Fruit fly (Drosophila melanogaster) whole organism, embryonic: ENCODE data around the gene CG7565.

Experiments
- Abd-B ChIP-seq: fragments of 200-800 bp; sonication (Bioruptor generic); optimal IDR thresholded peaks from 2 replicates; lab custom pipeline; 2018; ENCODE audit warnings: missing biosample characterization, mild to moderate bottlenecking, missing genetic modification characterization, moderate library complexity
- Asciz ChIP-seq: fragments of 200-800 bp; sonication (Bioruptor generic); optimal IDR thresholded peaks from 2 replicates; lab custom pipeline; 2017; ENCODE audit warnings: missing biosample characterization, mild to moderate bottlenecking, missing genetic modification characterization, missing genetic modification reagents
- Atf-2 ChIP-seq: fragments of 200-800 bp; sonication (Bioruptor generic); optimal IDR thresholded peaks from 2 replicates; lab custom pipeline; 2016; ENCODE audit warnings: missing biosample characterization, missing genetic modification characterization
- CG1024 ChIP-seq: fragments of 200-800 bp; sonication (Bioruptor generic); IDR thresholded peaks from 2 replicates; pipeline ENCODE4 v1.3.6; 2022; ENCODE audit warnings: missing biosample characterization, missing genetic modification characterization
- CG10321 ChIP-seq: fragments of 200-800 bp; sonication (Bioruptor generic); IDR thresholded peaks from 2 replicates; pipeline ENCODE4 v1.3.6; 2022; ENCODE audit warnings: missing biosample characterization, missing genetic modification characterization
- CG10654 ChIP-seq: fragments of 200-800 bp; sonication (Bioruptor generic); optimal IDR thresholded peaks from 2 replicates; lab custom pipeline; 2016; ENCODE audit warnings: missing biosample characterization, missing genetic modification characterization
- CG14441 ChIP-seq: fragments of 200-800 bp; sonication (Bioruptor generic); IDR thresholded peaks from 2 replicates; pipeline ENCODE4 v1.3.6; 2022; ENCODE audit warnings: missing biosample characterization, missing genetic modification characterization
- CG1529 ChIP-seq: fragments of 200-800 bp; sonication (Bioruptor generic); optimal IDR thresholded peaks from 3 replicates; lab custom pipeline; 2018; ENCODE audit warnings: missing biosample characterization, missing genetic modification characterization
- CG17802 ChIP-seq: fragments of 200-800 bp; sonication (Bioruptor generic); optimal IDR thresholded peaks from 2 replicates; lab custom pipeline; 2018; ENCODE audit warnings: missing biosample characterization, mild to moderate bottlenecking, missing genetic modification characterization, moderate library complexity
- CG1832 ChIP-seq: fragments of 200-800 bp; sonication (Bioruptor generic); optimal IDR thresholded peaks from 2 replicates; lab custom pipeline; 2017; ENCODE audit warnings: missing biosample characterization, mild to moderate bottlenecking, missing genetic modification characterization, inconsistent platforms
- CG2120 ChIP-seq: fragments of 200-800 bp; sonication (Bioruptor generic); optimal IDR thresholded peaks from 3 replicates; lab custom pipeline; 2016; ENCODE audit warnings: missing biosample characterization, missing genetic modification characterization
- CG2202 ChIP-seq: fragments of 200-800 bp; sonication (Bioruptor generic); optimal IDR thresholded peaks from 2 replicates; lab custom pipeline; 2018; ENCODE audit warnings: missing biosample characterization, mild to moderate bottlenecking, missing genetic modification characterization
- CG30020 ChIP-seq: fragments of 200-800 bp; optimal IDR thresholded peaks from 2 replicates; lab custom pipeline; 2019; ENCODE audit warnings: missing biosample characterization, mild to moderate bottlenecking, missing genetic modification characterization, moderate library complexity
- CG31365 ChIP-seq: fragments of 200-800 bp; sonication (Bioruptor generic); optimal IDR thresholded peaks from 2 replicates; lab custom pipeline; 2018; ENCODE audit warnings: missing biosample characterization, mild to moderate bottlenecking, missing genetic modification characterization
- CG4707 ChIP-seq: fragments of 200-800 bp; sonication (Bioruptor generic); optimal IDR thresholded peaks from 2 replicates; lab custom pipeline; 2018; ENCODE audit warnings: missing biosample characterization, mild to moderate bottlenecking, missing genetic modification characterization, moderate library complexity
- CG6791 ChIP-seq: fragments of 200-800 bp; sonication (Bioruptor generic); IDR thresholded peaks from 3 replicates; pipeline ENCODE4 v1.3.6; 2022; ENCODE audit warnings: missing biosample characterization, missing genetic modification characterization; ENCODE audit not compliant: partially characterized antibody
- CG8765 ChIP-seq: fragments of 200-800 bp; sonication (Bioruptor generic); IDR thresholded peaks from 2 replicates; pipeline ENCODE4 v1.3.6; 2022; ENCODE audit warnings: missing biosample characterization, missing genetic modification characterization
- CHES-1-like ChIP-seq: fragments of 200-800 bp; sonication (Bioruptor generic); optimal IDR thresholded peaks from 2 replicates; lab custom pipeline; 2016; ENCODE audit warnings: missing biosample characterization, missing genetic modification characterization
- CrebB ChIP-seq: fragments of 200-800 bp; sonication (Bioruptor generic); optimal IDR thresholded peaks from 3 replicates; lab custom pipeline; 2018; ENCODE audit warnings: missing biosample characterization, mild to moderate bottlenecking, missing genetic modification characterization
- Dek ChIP-seq: fragments of 200-800 bp; sonication (Bioruptor generic); optimal IDR thresholded peaks from 3 replicates; lab custom pipeline; 2019; ENCODE audit warnings: missing biosample characterization, mild to moderate bottlenecking, missing genetic modification characterization, moderate library complexity
- Dp ChIP-seq: fragments of 200-800 bp; sonication (Bioruptor generic); optimal IDR thresholded peaks from 2 replicates; lab custom pipeline; 2018; ENCODE audit warnings: missing biosample characterization, mild to moderate bottlenecking, missing genetic modification characterization, moderate library complexity
- Fer3 ChIP-seq: fragments of 200-800 bp; sonication (Bioruptor generic); optimal IDR thresholded peaks from 2 replicates; lab custom pipeline; 2018; ENCODE audit warnings: missing biosample characterization, mild to moderate bottlenecking, missing genetic modification characterization, moderate library complexity
- H2.0 ChIP-seq: fragments of 200-800 bp; sonication (Bioruptor generic); IDR thresholded peaks from 2 replicates; pipeline ENCODE4 v1.3.6; 2022; ENCODE audit warnings: missing biosample characterization, missing genetic modification characterization
- Lim3 ChIP-seq: fragments of 200-800 bp; sonication (Bioruptor generic); IDR thresholded peaks from 2 replicates; pipeline ENCODE4 v1.3.6; 2022; ENCODE audit warnings: missing biosample characterization, missing genetic modification characterization
- Nf-YA ChIP-seq: fragments of 200-800 bp; sonication (Bioruptor generic); IDR thresholded peaks from 2 replicates; pipeline ENCODE4 v1.3.6; 2022; ENCODE audit warnings: missing biosample characterization, missing genetic modification characterization
- Poxn ChIP-seq: fragments of 200-800 bp; sonication (Bioruptor generic); IDR thresholded peaks from 2 replicates; pipeline ENCODE4 v1.3.6; 2022; ENCODE audit warnings: missing biosample characterization, missing genetic modification characterization
- Sox102F ChIP-seq: fragments of 200-800 bp; sonication (Bioruptor generic); optimal IDR thresholded peaks from 2 replicates; lab custom pipeline; 2018; ENCODE audit warnings: missing biosample characterization, mild to moderate bottlenecking, missing genetic modification characterization, moderate library complexity
- Sry-δ ChIP-seq: fragments of 200-800 bp; sonication (Bioruptor generic); optimal IDR thresholded peaks from 2 replicates; lab custom pipeline; 2016; ENCODE audit warnings: missing biosample characterization, missing genetic modification characterization
- Stat92E ChIP-seq, 3 experiments: fragments of >200 bp in 2 of 3; fragments of 200-800 bp in 1 of 3; sonication (Bioruptor generic) in 1 of 3; optimal IDR thresholded peaks; 2 replicates each; lab custom pipeline; 2017 to 2019; ENCODE audit warnings: missing biosample characterization in 3 of 3, missing genetic modification characterization in 3 of 3, mild to moderate bottlenecking in 1 of 3, moderate library complexity in 1 of 3
- Xrp1 ChIP-seq: fragments of 200-800 bp; sonication (Bioruptor generic); IDR thresholded peaks from 2 replicates; pipeline ENCODE4 v1.3.6; 2022; ENCODE audit warnings: missing biosample characterization, missing genetic modification characterization
- aop ChIP-seq: fragments of 200-800 bp; sonication (Bioruptor generic); IDR thresholded peaks from 2 replicates; pipeline ENCODE4 v1.3.6; 2022; ENCODE audit warnings: missing biosample characterization, missing genetic modification characterization
- az2 ChIP-seq: fragments of 200-800 bp; sonication (Bioruptor generic); optimal IDR thresholded peaks from 3 replicates; lab custom pipeline; 2016; ENCODE audit warnings: missing biosample characterization, missing genetic modification characterization
- chif ChIP-seq, 2 experiments: fragments of 200-800 bp; sonication (Bioruptor generic); optimal IDR thresholded peaks; 3 replicates each; lab custom pipeline; 2016; ENCODE audit warnings: missing biosample characterization in 2 of 2, missing genetic modification characterization in 2 of 2
- chinmo ChIP-seq: fragments of 200-800 bp; sonication (Bioruptor generic); IDR thresholded peaks from 4 replicates; pipeline ENCODE4 v1.3.6; 2022; ENCODE audit warnings: missing biosample characterization, missing genetic modification characterization; ENCODE audit not compliant: partially characterized antibody
- chn ChIP-seq: fragments of 200-800 bp; sonication (Bioruptor generic); optimal IDR thresholded peaks from 2 replicates; lab custom pipeline; 2016; ENCODE audit warnings: missing biosample characterization, missing genetic modification characterization
- crp ChIP-seq, 2 experiments: fragments of 200-800 bp; sonication (Bioruptor generic); optimal IDR thresholded peaks; 2 replicates in 1 of 2; 3 replicates in 1 of 2; lab custom pipeline; 2017; ENCODE audit warnings: missing biosample characterization in 2 of 2, missing genetic modification characterization in 2 of 2, mild to moderate bottlenecking in 1 of 2, moderate library complexity in 1 of 2
- grn ChIP-seq: fragments of 200-800 bp; sonication (Bioruptor generic); optimal IDR thresholded peaks from 3 replicates; lab custom pipeline; 2017; ENCODE audit warnings: missing biosample characterization, missing genetic modification characterization
- gt ChIP-seq: fragments of 200-800 bp; sonication (Bioruptor generic); IDR thresholded peaks from 2 replicates; pipeline ENCODE4 v1.3.6; 2022; ENCODE audit warnings: missing biosample characterization, missing genetic modification characterization
- insv ChIP-seq, 2 experiments: fragments of 200-800 bp; sonication (Bioruptor generic); optimal IDR thresholded peaks; 3 replicates each; lab custom pipeline; 2016 to 2018; ENCODE audit warnings: missing biosample characterization in 2 of 2, missing genetic modification characterization in 2 of 2
- kay ChIP-seq: fragments of 200-800 bp; sonication (Bioruptor generic); optimal IDR thresholded peaks from 2 replicates; lab custom pipeline; 2016; ENCODE audit warnings: missing biosample characterization, missing genetic modification characterization
- kni ChIP-seq: fragments of 200-800 bp; sonication (Bioruptor generic); optimal IDR thresholded peaks from 3 replicates; lab custom pipeline; 2017; ENCODE audit warnings: mild to moderate bottlenecking, missing biosample characterization, missing genetic modification reagents, missing genetic modification characterization
- lab ChIP-seq: fragments of 200-800 bp; sonication (Bioruptor generic); optimal IDR thresholded peaks from 3 replicates; lab custom pipeline; 2017; ENCODE audit warnings: missing biosample characterization, missing genetic modification characterization, mild to moderate bottlenecking, moderate library complexity, missing genetic modification reagents
- nerfin-1 ChIP-seq: fragments of 200-800 bp; sonication (Bioruptor generic); optimal IDR thresholded peaks from 3 replicates; lab custom pipeline; 2019; ENCODE audit warnings: missing biosample characterization, mild to moderate bottlenecking, missing genetic modification characterization, moderate library complexity
- pan ChIP-seq, 4 experiments: fragments of >200 bp in 3 of 4; fragments of 200-800 bp in 1 of 4; sonication (Bioruptor generic) in 1 of 4; optimal IDR thresholded peaks in 3 of 4; IDR thresholded peaks in 1 of 4; 2 replicates each; pipeline versions ENCODE4 v1.3.6 to Lab custom; 2017 to 2022; ENCODE audit warnings: missing biosample characterization in 2 of 4, missing genetic modification characterization in 2 of 4, mixed read lengths in 1 of 4
- ro ChIP-seq: fragments of 200-800 bp; sonication (Bioruptor generic); IDR thresholded peaks from 2 replicates; pipeline ENCODE4 v1.3.6; 2022; ENCODE audit warnings: missing biosample characterization, missing genetic modification characterization
- tgo ChIP-seq: fragments of 200-800 bp; sonication (Bioruptor generic); IDR thresholded peaks from 3 replicates; pipeline ENCODE4 v1.3.6; 2022; ENCODE audit warnings: missing biosample characterization, missing genetic modification characterization
- zen2 ChIP-seq: fragments of 200-800 bp; sonication (Bioruptor generic); IDR thresholded peaks from 3 replicates; pipeline ENCODE4 v1.3.6; 2022; ENCODE audit warnings: missing biosample characterization, missing genetic modification characterization; ENCODE audit not compliant: partially characterized antibody
- zf30C ChIP-seq: fragments of 200-800 bp; sonication (Bioruptor generic); optimal IDR thresholded peaks from 3 replicates; lab custom pipeline; 2018; ENCODE audit warnings: missing biosample characterization, mild to moderate bottlenecking, missing genetic modification characterization

CG7565 gene

DNA sequence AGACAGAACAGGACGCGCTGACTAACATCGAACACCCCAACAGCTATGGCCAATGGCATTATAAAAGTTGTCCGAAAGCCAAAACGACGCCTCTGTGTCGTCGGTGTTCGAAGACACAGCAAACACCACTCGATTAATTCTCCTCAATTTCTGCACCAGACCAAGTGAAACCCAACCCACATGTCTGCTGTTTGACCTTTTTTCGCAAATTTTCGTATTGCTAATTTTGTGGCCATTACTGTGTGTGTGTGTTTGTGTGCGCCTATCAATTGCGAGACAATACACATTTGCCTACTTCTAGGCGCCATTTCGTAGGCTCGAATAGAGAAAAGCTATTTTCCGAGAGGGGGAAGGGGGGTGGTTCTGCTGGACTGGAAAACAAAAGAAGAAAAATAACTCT, 52.5 kb downstream of the CG7565 start (continued):
- TF ChIP-seq CG14441 (GFP tag; lab: Robert Waterston, UW), result no peak
- no peak for TF ChIP-seq chinmo (GFP tag; lab: Robert Waterston, UW)
- peak; percentile 35 for TF ChIP-seq lab
- TF ChIP-seq CG6791 (GFP tag; lab: Robert Waterston, UW), result no peak
- no peak for TF ChIP-seq kay (GFP tag; lab: Kevin White, UChicago)
- TF ChIP-seq CG30020 (tag; lab: Kevin White, UChicago), result no peak

DNA sequence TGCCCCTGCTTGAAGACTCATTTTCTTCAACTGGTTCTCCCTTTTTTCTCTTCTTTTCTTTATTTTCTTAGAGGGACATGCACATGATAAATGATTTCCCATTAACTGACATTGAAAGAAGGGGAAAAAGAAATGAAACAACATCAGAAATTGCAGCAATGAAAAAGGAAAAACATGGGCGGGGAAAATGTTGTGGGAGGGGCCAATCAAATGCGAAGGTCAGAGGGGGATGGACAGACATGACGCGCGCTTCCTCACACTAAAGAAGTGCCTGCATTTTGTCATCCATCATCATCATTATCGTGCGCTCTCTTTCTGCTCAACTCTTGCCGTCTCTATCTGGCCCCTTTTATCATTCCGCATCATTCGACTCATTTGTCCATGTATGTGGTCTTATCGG, 53.9 kb downstream of the CG7565 start:
- TF ChIP-seq chif (GFP tag; optimal IDR thresholded peaks at IDR 0.05; lab: Kevin White, UChicago) (no peak), CG1024 (no peak), CG8765 (GFP tag; lab: Robert Waterston, UW) (no peak), az2 (GFP tag; lab: Kevin White, UChicago) (no peak), lab (peak; percentile 76), CG4707 (no peak), Sox102F (GFP tag; lab: Kevin White, UChicago) (no peak), Stat92E (GFP tag; optimal IDR thresholded peaks at IDR 0.05; lab: Kevin White, UChicago) (peak in 1 of 3 experiments; percentile 65), nerfin-1 (tag; lab: Kevin White, UChicago) (no peak), Dek (tag; lab: Kevin White, UChicago) (no peak), crp (GFP tag; optimal IDR thresholded peaks at IDR 0.05; lab: Kevin White, UChicago) (no peak), CG10654 (GFP tag; lab: Kevin White, UChicago) (no peak), Lim3 (no peak), Xrp1 (GFP tag; lab: Robert Waterston, UW) (0 out of 2 replicates have a peak, but pooled peaks have one; percentile 8), grn (GFP tag; lab: Kevin White, UChicago) (peak; percentile 21), aop (no peak), CG2202 (tag; lab: Kevin White, UChicago) (no peak), Dp (no peak), ro (GFP tag; lab: Robert Waterston, UW) (no peak), CG2120 (GFP tag; lab: Kevin White, UChicago) (no peak), gt (no peak), Nf-YA (GFP tag; lab: Robert Waterston, UW) (no peak), pan (optimal IDR thresholded peaks at IDR 0.05; lab: Kevin White, UChicago) (no peak), pan (GFP tag; optimal IDR thresholded peaks at IDR 0.05 in 1 of 2, IDR thresholded peaks at IDR 0.05 in 1 of 2) (peak in 1 of 2 experiments; percentile 59), Sry-δ (GFP tag; lab: Kevin White, UChicago) (no peak), CG31365 (tag; lab: Kevin White, UChicago) (no peak), CG1529 (GFP tag; lab: Kevin White, UChicago) (no peak), Asciz (no peak), Atf-2 (GFP tag; lab: Kevin White, UChicago) (no peak), tgo (no peak), zen2 (GFP tag; lab: Robert Waterston, UW) (no peak), CHES-1-like (GFP tag; lab: Kevin White, UChicago) (no peak), zf30C (no peak), chn (GFP tag; lab: Kevin White, UChicago) (no peak), CG1832 (peak; percentile 35), Poxn (GFP tag; lab: Robert Waterston, UW) (no peak), CrebB (tag; lab: Kevin White, UChicago) (no peak), chinmo (GFP tag; lab: Robert Waterston, UW) (no peak), Fer3 (tag; lab: Kevin White, UChicago) (no peak), CG17802 (tag; lab: Kevin White, UChicago) (no peak), Abd-B (GFP tag; lab: Kevin White, UChicago) (no peak), insv (GFP tag; optimal IDR thresholded peaks at IDR 0.05; lab: Kevin White, UChicago) (no peak), H2.0 (no peak), CG10321 (GFP tag; lab: Robert Waterston, UW) (peak; percentile 38; the same call in 1 of the 2 replicates), kni (GFP tag; lab: Kevin White, UChicago) (peak; percentile 53)
